Fruit fly (Drosophila melanogaster) Kc167 (cell line): ENCODE data around the gene CG2247.

Experiments
- Myc ChIP-seq: fragments of >200 bp; optimal IDR thresholded peaks from 2 replicates; lab custom pipeline; 2017; ENCODE audit warnings: missing external identifiers
- Sin3A ChIP-seq: fragments of >200 bp; optimal IDR thresholded peaks from 2 replicates; lab custom pipeline; 2018; ENCODE audit warnings: missing external identifiers
- h ChIP-seq: fragments of >200 bp; optimal IDR thresholded peaks from 3 replicates; lab custom pipeline; 2018; ENCODE audit warnings: missing external identifiers
- insv ChIP-seq: fragments of >200 bp; optimal IDR thresholded peaks from 3 replicates; lab custom pipeline; 2018; ENCODE audit warnings: missing external identifiers
- psq ChIP-seq: fragments of >200 bp; optimal IDR thresholded peaks from 2 replicates; lab custom pipeline; 2017; ENCODE audit warnings: missing external identifiers
- ttk ChIP-seq: sonication (Bioruptor generic); optimal IDR thresholded peaks from 2 replicates; lab custom pipeline; 2017; ENCODE audit warnings: missing external identifiers

DNA sequence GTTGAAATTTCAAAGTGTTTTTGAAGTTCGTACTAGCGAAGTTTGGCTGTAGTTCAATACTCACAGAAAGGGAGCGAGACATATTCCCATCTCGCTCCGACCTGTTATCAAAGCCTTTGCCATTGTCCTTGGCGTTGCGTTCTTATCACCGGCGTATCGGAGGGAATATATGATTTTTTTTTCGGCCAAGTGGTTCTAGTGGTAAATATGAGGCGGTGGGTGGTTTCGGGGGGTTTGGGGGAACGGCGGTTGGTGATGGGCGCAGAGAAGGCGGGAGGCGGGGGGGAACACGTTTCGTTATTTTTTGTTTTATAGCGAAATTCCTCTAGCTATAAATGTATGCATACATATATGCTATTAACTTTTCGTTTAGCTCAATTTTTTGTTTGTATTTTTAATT is 9.1 kb upstream of the CG2247 start:
- TF ChIP-seq psq (lab: Kevin White, UChicago) = no peak
- TF ChIP-seq Sin3A (lab: Kevin White, UChicago) = no peak
- no peak for TF ChIP-seq Myc (lab: Kevin White, UChicago)
- no peak for TF ChIP-seq ttk
- no peak for TF ChIP-seq insv (lab: Kevin White, UChicago)
- TF ChIP-seq h (lab: Kevin White, UChicago) = no peak
